Fruit fly (Drosophila melanogaster) whole organism, embryonic: ENCODE data around the gene Oatp30B.
A peak's percentile ranks its signal among the peaks of the same experiment; 100 is the strongest.

ENCODE experiments used
- Atf6 ChIP-seq: fragments of 200-800 bp; sonication (Bioruptor generic); IDR thresholded peaks from 2 replicates; pipeline ENCODE4 v1.3.6; 2022; ENCODE audit warnings: missing biosample characterization, missing genetic modification characterization
- B-H1 ChIP-seq: fragments of 200-800 bp; sonication (Bioruptor generic); IDR thresholded peaks from 3 replicates; pipeline ENCODE4 v1.3.6; 2022; ENCODE audit warnings: missing biosample characterization, missing genetic modification characterization
- CG1024 ChIP-seq: fragments of 200-800 bp; sonication (Bioruptor generic); IDR thresholded peaks from 2 replicates; pipeline ENCODE4 v1.3.6; 2022; ENCODE audit warnings: missing biosample characterization, missing genetic modification characterization
- CG10267 ChIP-seq: fragments of 200-800 bp; sonication (Bioruptor generic); optimal IDR thresholded peaks from 2 replicates; lab custom pipeline; 2018; ENCODE audit warnings: missing biosample characterization, mild to moderate bottlenecking, missing genetic modification characterization, moderate library complexity
- CG10462 ChIP-seq: fragments of 200-800 bp; sonication (Bioruptor generic); optimal IDR thresholded peaks from 2 replicates; lab custom pipeline; 2016; ENCODE audit warnings: missing biosample characterization, missing genetic modification characterization
- CG11247 ChIP-seq: fragments of 200-800 bp; sonication (Bioruptor generic); IDR thresholded peaks from 2 replicates; pipeline ENCODE4 v1.3.6; 2022; ENCODE audit warnings: missing biosample characterization, missing genetic modification characterization
- CG12219 ChIP-seq: fragments of 200-800 bp; sonication (Bioruptor generic); optimal IDR thresholded peaks from 3 replicates; lab custom pipeline; 2018; ENCODE audit warnings: missing biosample characterization, mild to moderate bottlenecking, missing genetic modification characterization
- CG13624 ChIP-seq: fragments of 200-800 bp; sonication (Bioruptor generic); optimal IDR thresholded peaks from 2 replicates; lab custom pipeline; 2016; ENCODE audit warnings: missing biosample characterization, missing genetic modification characterization
- CG14014 ChIP-seq: fragments of 200-800 bp; sonication (Bioruptor generic); IDR thresholded peaks from 2 replicates; pipeline ENCODE4 v1.3.6; 2022; ENCODE audit warnings: missing biosample characterization, missing genetic modification characterization
- CG14667 ChIP-seq: fragments of 200-800 bp; sonication (Bioruptor generic); IDR thresholded peaks from 2 replicates; pipeline ENCODE4 v1.3.6; 2022; ENCODE audit warnings: missing biosample characterization, missing genetic modification characterization
- CG17829 ChIP-seq: fragments of 200-800 bp; optimal IDR thresholded peaks from 2 replicates; lab custom pipeline; 2019; ENCODE audit warnings: missing biosample characterization, mild to moderate bottlenecking, missing genetic modification characterization, moderate library complexity
- CG31388 ChIP-seq: fragments of 200-800 bp; sonication (Bioruptor generic); optimal IDR thresholded peaks from 2 replicates; lab custom pipeline; 2016; ENCODE audit warnings: missing biosample characterization, missing genetic modification characterization
- CG31441 ChIP-seq: fragments of 200-800 bp; sonication (Bioruptor generic); IDR thresholded peaks from 2 replicates; pipeline ENCODE4 v1.3.6; 2022; ENCODE audit warnings: missing biosample characterization, missing genetic modification characterization
- CG34376 ChIP-seq: fragments of 200-800 bp; sonication (Bioruptor generic); optimal IDR thresholded peaks from 2 replicates; lab custom pipeline; 2018; ENCODE audit warnings: missing biosample characterization, mild to moderate bottlenecking, missing genetic modification characterization
- CG4854 ChIP-seq: fragments of 200-800 bp; sonication (Bioruptor generic); optimal IDR thresholded peaks from 2 replicates; lab custom pipeline; 2016; ENCODE audit warnings: missing biosample characterization, missing genetic modification characterization, inconsistent platforms
- CG6765 ChIP-seq: fragments of 200-800 bp; sonication (Bioruptor generic); optimal IDR thresholded peaks from 3 replicates; lab custom pipeline; 2017; ENCODE audit warnings: missing biosample characterization, mild to moderate bottlenecking, missing genetic modification characterization
- CG7357 ChIP-seq: fragments of 200-800 bp; sonication (Bioruptor generic); IDR thresholded peaks from 3 replicates; pipeline ENCODE4 v1.3.6; 2022; ENCODE audit warnings: missing biosample characterization, missing genetic modification characterization
- CG8290 ChIP-seq, 3 experiments: fragments of 200-800 bp; sonication (Bioruptor generic); optimal IDR thresholded peaks; 2 replicates each; lab custom pipeline; 2016 to 2019; ENCODE audit warnings: missing biosample characterization in 3 of 3, missing genetic modification characterization in 3 of 3, mild to moderate bottlenecking in 2 of 3, moderate library complexity in 1 of 3
- CG9797 ChIP-seq: fragments of 200-800 bp; sonication (Bioruptor generic); optimal IDR thresholded peaks from 3 replicates; lab custom pipeline; 2018; ENCODE audit warnings: missing biosample characterization, mild to moderate bottlenecking, missing genetic modification characterization
- E2f2 ChIP-seq: fragments of 200-800 bp; sonication (Bioruptor generic); IDR thresholded peaks from 2 replicates; pipeline ENCODE4 v1.3.6; 2022; ENCODE audit warnings: missing biosample characterization, missing genetic modification characterization
- Fer3 ChIP-seq: fragments of 200-800 bp; sonication (Bioruptor generic); optimal IDR thresholded peaks from 2 replicates; lab custom pipeline; 2018; ENCODE audit warnings: missing biosample characterization, mild to moderate bottlenecking, missing genetic modification characterization, moderate library complexity
- H2.0 ChIP-seq: fragments of 200-800 bp; sonication (Bioruptor generic); IDR thresholded peaks from 2 replicates; pipeline ENCODE4 v1.3.6; 2022; ENCODE audit warnings: missing biosample characterization, missing genetic modification characterization
- Hand ChIP-seq: fragments of 200-800 bp; sonication (Bioruptor generic); optimal IDR thresholded peaks from 2 replicates; lab custom pipeline; 2017; ENCODE audit warnings: mild to moderate bottlenecking, missing biosample characterization, missing genetic modification reagents, missing genetic modification characterization
- HmgZ ChIP-seq: fragments of 200-800 bp; sonication (Bioruptor generic); optimal IDR thresholded peaks from 2 replicates; lab custom pipeline; 2018; ENCODE audit warnings: missing biosample characterization, mild to moderate bottlenecking, missing genetic modification characterization
- Hr51 ChIP-seq, 2 experiments: fragments of 200-800 bp; sonication (Bioruptor generic); optimal IDR thresholded peaks; 2 replicates in 1 of 2; 3 replicates in 1 of 2; lab custom pipeline; 2016 to 2018; ENCODE audit warnings: missing biosample characterization in 2 of 2, missing genetic modification characterization in 2 of 2, mild to moderate bottlenecking in 1 of 2, moderate library complexity in 1 of 2
- MBD-R2 ChIP-seq: fragments of 200-800 bp; sonication (Bioruptor generic); IDR thresholded peaks from 2 replicates; pipeline ENCODE4 v1.3.6; 2022; ENCODE audit warnings: missing biosample characterization, missing genetic modification characterization
- Med ChIP-seq: fragments of 200-800 bp; sonication (Bioruptor generic); peaks from one replicate; lab custom pipeline; 2016; ENCODE audit warnings: missing biosample characterization, missing genetic modification characterization, mild to moderate bottlenecking, inconsistent platforms, moderate library complexity
- Mrtf ChIP-seq: fragments of 200-800 bp; sonication (Bioruptor generic); IDR thresholded peaks from 3 replicates; pipeline ENCODE4 v1.3.6; 2022; ENCODE audit warnings: missing biosample characterization, missing genetic modification characterization
- Myb ChIP-seq: fragments of 200-800 bp; sonication (Bioruptor generic); optimal IDR thresholded peaks from 2 replicates; lab custom pipeline; 2016; ENCODE audit warnings: missing biosample characterization, missing genetic modification characterization
- NfI ChIP-seq: fragments of 200-800 bp; sonication (Bioruptor generic); optimal IDR thresholded peaks from 3 replicates; lab custom pipeline; 2018; ENCODE audit warnings: missing biosample characterization, mild to moderate bottlenecking, missing genetic modification characterization, moderate library complexity
- Pdp1 ChIP-seq, 2 experiments: fragments of 200-800 bp; sonication (Bioruptor generic); optimal IDR thresholded peaks; 3 replicates each; lab custom pipeline; 2016; ENCODE audit warnings: missing biosample characterization in 2 of 2, missing genetic modification characterization in 2 of 2, mild to moderate bottlenecking in 1 of 2, moderate library complexity in 1 of 2
- Ptx1 ChIP-seq: fragments of 200-800 bp; sonication (Bioruptor generic); IDR thresholded peaks from 2 replicates; pipeline ENCODE4 v1.3.6; 2022; ENCODE audit warnings: missing biosample characterization, missing genetic modification characterization
- Rx ChIP-seq: fragments of 200-800 bp; sonication (Bioruptor generic); IDR thresholded peaks from 2 replicates; pipeline ENCODE4 v1.3.6; 2022; ENCODE audit warnings: missing biosample characterization, missing genetic modification characterization
- Sry-δ ChIP-seq: fragments of 200-800 bp; sonication (Bioruptor generic); optimal IDR thresholded peaks from 2 replicates; lab custom pipeline; 2016; ENCODE audit warnings: missing biosample characterization, missing genetic modification characterization
- bab2 ChIP-seq: fragments of 200-800 bp; sonication (Bioruptor generic); optimal IDR thresholded peaks from 2 replicates; lab custom pipeline; 2016; ENCODE audit warnings: missing biosample characterization, missing genetic modification characterization
- chn ChIP-seq: fragments of 200-800 bp; sonication (Bioruptor generic); optimal IDR thresholded peaks from 2 replicates; lab custom pipeline; 2016; ENCODE audit warnings: missing biosample characterization, missing genetic modification characterization
- crol ChIP-seq: fragments of 200-800 bp; sonication (Bioruptor generic); IDR thresholded peaks from 2 replicates; pipeline ENCODE4 v1.3.6; 2022; ENCODE audit warnings: missing biosample characterization, missing genetic modification characterization
- dimm ChIP-seq: fragments of 200-800 bp; sonication (Bioruptor generic); IDR thresholded peaks from 2 replicates; pipeline ENCODE4 v1.3.6; 2022; ENCODE audit warnings: missing biosample characterization, missing genetic modification characterization
- disco-r ChIP-seq: fragments of 200-800 bp; sonication (Bioruptor generic); optimal IDR thresholded peaks from 2 replicates; lab custom pipeline; 2016; ENCODE audit warnings: missing biosample characterization, missing genetic modification characterization
- dpn ChIP-seq, 2 experiments: fragments of 200-800 bp; sonication (Bioruptor generic); optimal IDR thresholded peaks; 3 replicates each; lab custom pipeline; 2016; ENCODE audit warnings: missing biosample characterization in 2 of 2, missing genetic modification characterization in 2 of 2
- grau ChIP-seq: fragments of 200-800 bp; optimal IDR thresholded peaks from 3 replicates; lab custom pipeline; 2019; ENCODE audit warnings: missing biosample characterization, mild to moderate bottlenecking, missing genetic modification characterization, moderate library complexity
- odd ChIP-seq: fragments of 200-800 bp; sonication (Bioruptor generic); optimal IDR thresholded peaks from 2 replicates; lab custom pipeline; 2017; ENCODE audit warnings: missing biosample characterization, mild to moderate bottlenecking, missing genetic modification characterization
- onecut ChIP-seq: fragments of 200-800 bp; sonication (Bioruptor generic); IDR thresholded peaks from 2 replicates; pipeline ENCODE4 v1.3.6; 2022; ENCODE audit warnings: missing biosample characterization, missing genetic modification characterization
- pita ChIP-seq: fragments of 200-800 bp; sonication (Bioruptor generic); optimal IDR thresholded peaks from 2 replicates; lab custom pipeline; 2017; ENCODE audit warnings: missing biosample characterization, mild to moderate bottlenecking, missing genetic modification characterization
- shn ChIP-seq: fragments of 200-800 bp; sonication (Bioruptor generic); optimal IDR thresholded peaks from 3 replicates; lab custom pipeline; 2016; ENCODE audit warnings: missing biosample characterization, missing genetic modification characterization
- slou ChIP-seq: fragments of 200-800 bp; sonication (Bioruptor generic); optimal IDR thresholded peaks from 3 replicates; lab custom pipeline; 2016; ENCODE audit warnings: missing biosample characterization, missing genetic modification characterization
- slp2 ChIP-seq: fragments of 200-800 bp; sonication (Bioruptor generic); optimal IDR thresholded peaks from 2 replicates; lab custom pipeline; 2016; ENCODE audit warnings: missing biosample characterization, missing genetic modification characterization
- trem ChIP-seq: fragments of 200-800 bp; optimal IDR thresholded peaks from 3 replicates; lab custom pipeline; 2019; ENCODE audit warnings: missing biosample characterization, mild to moderate bottlenecking, missing genetic modification characterization, moderate library complexity
- ttk ChIP-seq: fragments of 200-800 bp; sonication (Bioruptor generic); IDR thresholded peaks from 2 replicates; pipeline ENCODE4 v2.1.2; 2022; ENCODE audit warnings: missing biosample characterization, missing genetic modification characterization

The Oatp30B gene

dm6 chr2L:9498185-9498984, 22.6 kb upstream of the Oatp30B start (continued):
- TF ChIP-seq disco-r (no peak), CG10267 (tag; lab: Kevin White, UChicago) (peak; percentile 48), CG31388 (GFP tag; lab: Kevin White, UChicago) (peak; percentile 12), dimm (no peak), CG12219 (peak; percentile 63), HmgZ (tag; lab: Kevin White, UChicago) (peak; percentile 50), Med (peak; percentile 91), CG10462 (GFP tag; lab: Kevin White, UChicago) (peak; percentile 20), Rx (GFP tag; lab: Robert Waterston, UW) (no peak), Pdp1 (GFP tag; optimal IDR thresholded peaks at IDR 0.05; lab: Kevin White, UChicago) (peak; percentile 45 to 62), CG6765 (peak; percentile 6), ttk (GFP tag; lab: Robert Waterston, UW) (peak; percentile 49; the same call in 1 of the 2 replicates), CG14667 (GFP tag; lab: Robert Waterston, UW) (0 out of 2 replicates have a peak, but pooled peaks have one; percentile 9), E2f2 (GFP tag; lab: Robert Waterston, UW) (peak; percentile 22; the same call in 1 of the 2 replicates), Mrtf (GFP tag; lab: Robert Waterston, UW) (no peak), Sry-δ (GFP tag; lab: Kevin White, UChicago) (peak; percentile 30), Ptx1 (peak; percentile 73), grau (tag; lab: Kevin White, UChicago) (peak; percentile 59), MBD-R2 (GFP tag; lab: Robert Waterston, UW) (no peak; the same call in 1 of the 2 replicates), CG8290 (GFP tag; optimal IDR thresholded peaks at IDR 0.05; lab: Kevin White, UChicago) (no peak), CG8290 (tag; optimal IDR thresholded peaks at IDR 0.05; lab: Kevin White, UChicago) (peak in 1 of 2 experiments; percentile 72), slp2 (GFP tag; lab: Kevin White, UChicago) (peak; percentile 34), Fer3 (tag; lab: Kevin White, UChicago) (peak; percentile 72), pita (GFP tag; lab: Kevin White, UChicago) (no peak), onecut (peak; percentile 54), CG14014 (peak; percentile 52; the same call in 1 of the 2 replicates), odd (GFP tag; lab: Kevin White, UChicago) (no peak), Atf6 (peak; percentile 72), CG34376 (peak; percentile 95), dpn (GFP tag; optimal IDR thresholded peaks at IDR 0.05; lab: Kevin White, UChicago) (peak; percentile 57 to 64), H2.0 (peak; percentile 68), CG1024 (peak; percentile 32; the same call in 1 of the 2 replicates), CG31441 (peak; percentile 70), CG17829 (tag; lab: Kevin White, UChicago) (peak; percentile 70), CG9797 (GFP tag; lab: Kevin White, UChicago) (no peak), CG4854 (GFP tag; lab: Kevin White, UChicago) (peak; percentile 20), CG7357 (GFP tag; lab: Robert Waterston, UW) (0 out of 3 replicates have a peak, but pooled peaks have one; percentile 29), trem (tag; lab: Kevin White, UChicago) (peak; percentile 40), CG11247 (GFP tag; lab: Robert Waterston, UW) (peak; percentile 45; the same call in 1 of the 2 replicates), B-H1 (GFP tag; lab: Robert Waterston, UW) (peak; percentile 59; the same call in 2 of the 3 replicates), NfI (GFP tag; lab: Kevin White, UChicago) (peak; percentile 49), Hand (no peak), Hr51 (GFP tag; optimal IDR thresholded peaks at IDR 0.05; lab: Kevin White, UChicago) (peak; percentile 43 to 76), Myb (GFP tag; lab: Kevin White, UChicago) (peak; percentile 27), shn (GFP tag; lab: Kevin White, UChicago) (peak; percentile 6), crol (GFP tag; lab: Robert Waterston, UW) (no peak), chn (GFP tag; lab: Kevin White, UChicago) (peak; percentile 12), CG13624 (GFP tag; lab: Kevin White, UChicago) (peak; percentile 82), slou (GFP tag; lab: Kevin White, UChicago) (peak; percentile 30), bab2 (peak; percentile 76)
